Worm (Caenorhabditis elegans): ENCODE measurements around the gene gldi-6.

ce11 chrII:3445285-3445806 lies 1.4 kb upstream of the gldi-6 start, which contains the start of the genes C16C8.5 and C16C8.16:
- TF ChIP-seq pag-3 (tag; optimal IDR thresholded peaks at IDR 0.05; ENCODE audit: borderline replicate concordance, insufficient read depth), result no peak
- no peak for TF ChIP-seq lsy-2 (tag; optimal IDR thresholded peaks at IDR 0.05)
- TF ChIP-seq alr-1 (tag; optimal IDR thresholded peaks at IDR 0.05; ENCODE audit: borderline replicate concordance), result no peak
- no peak for TF ChIP-seq tbx-2 (tag; optimal IDR thresholded peaks at IDR 0.05)
- no peak for TF ChIP-seq lin-39 (tag; optimal IDR thresholded peaks at IDR 0.05)
- TF ChIP-seq jun-1 (tag; optimal IDR thresholded peaks at IDR 0.05), result no peak
- no peak for TF ChIP-seq nhr-76 (tag; optimal IDR thresholded peaks at IDR 0.05)
- TF ChIP-seq swsn-7 (tag; optimal IDR thresholded peaks at IDR 0.05), result no peak
- TF ChIP-seq ces-1 (GFP tag; optimal IDR thresholded peaks at IDR 0.05), result no peak

Measured in whole organism, L1 larva.